Worm (Caenorhabditis elegans) whole organism, L4 larva: ENCODE measurements around the gene wago-4.

Experiments
- D1046.2 ChIP-seq: fragments of 200-800 bp; sonication (Bioruptor generic); IDR thresholded peaks from 2 replicates; pipeline ENCODE4 v1.3.6; 2022; ENCODE audit warnings: missing genetic modification characterization, missing compliant biosample characterization
- F10B5.3 ChIP-seq: sonication (generic microtip); optimal IDR thresholded peaks from 2 replicates; lab custom pipeline; 2016; ENCODE audit warnings: mild to moderate bottlenecking, missing genetic modification characterization, missing compliant biosample characterization
- F26F4.8 ChIP-seq: fragments of 200-800 bp; sonication (Bioruptor generic); conservative IDR thresholded peaks from 2 replicates; pipeline ENCODE4 v1.3.6; 2022; ENCODE audit warnings: missing genetic modification characterization, missing compliant biosample characterization
- Y48G9A.11 ChIP-seq: fragments of 200-800 bp; sonication (Bioruptor generic); IDR thresholded peaks from 2 replicates; pipeline ENCODE4 v1.3.6; 2022; ENCODE audit warnings: missing genetic modification reagents, missing genetic modification characterization, missing compliant biosample characterization
- Y75B8A.6 ChIP-seq: fragments of 200-800 bp; sonication (Bioruptor generic); IDR thresholded peaks from 2 replicates; pipeline ENCODE4 v1.3.6; 2022; ENCODE audit warnings: missing genetic modification reagents, missing genetic modification characterization, missing compliant biosample characterization
- aly-2 ChIP-seq: sonication (generic microtip); optimal IDR thresholded peaks from 2 replicates; lab custom pipeline; 2018; ENCODE audit warnings: missing biosample characterization, missing genetic modification characterization
- ama-1 ChIP-seq: fragments of 150-350 bp; optimal IDR thresholded peaks from 2 replicates; lab custom pipeline; 2014; ENCODE audit warnings: inconsistent platforms, mixed read lengths
- arid-1 ChIP-seq: fragments of 200-800 bp; sonication (Bioruptor generic); conservative IDR thresholded peaks from 2 replicates; pipeline ENCODE4 v1.3.6; 2022; ENCODE audit warnings: missing genetic modification reagents, missing genetic modification characterization, missing compliant biosample characterization
- ceh-20 ChIP-seq: fragments of 200-800 bp; sonication (Bioruptor generic); IDR thresholded peaks from 2 replicates; pipeline ENCODE4 v1.3.6; 2022; ENCODE audit warnings: missing genetic modification reagents, missing genetic modification characterization, missing compliant biosample characterization
- ceh-62 ChIP-seq: sonication (generic microtip); optimal IDR thresholded peaks from 2 replicates; lab custom pipeline; 2017; ENCODE audit warnings: missing biosample characterization, missing genetic modification characterization
- ceh-82 ChIP-seq: sonication (generic microtip); optimal IDR thresholded peaks from 2 replicates; lab custom pipeline; 2017; ENCODE audit warnings: missing biosample characterization, missing genetic modification characterization
- daf-16 ChIP-seq, 3 experiments: sonication (generic microtip); optimal IDR thresholded peaks; 2 replicates each; lab custom pipeline; 2016 to 2017; ENCODE audit warnings: missing genetic modification characterization in 3 of 3, missing genetic modification reagents in 3 of 3, mild to moderate bottlenecking in 2 of 3, missing compliant biosample characterization in 2 of 3, missing biosample characterization in 1 of 3, moderate library complexity in 1 of 3
- dmd-6 ChIP-seq: fragments of 200-800 bp; sonication (Bioruptor generic); IDR thresholded peaks from 2 replicates; pipeline ENCODE4 v1.3.6; 2022; ENCODE audit warnings: missing genetic modification reagents, missing genetic modification characterization, missing compliant biosample characterization
- dpl-1 ChIP-seq: fragments of 150-350 bp; optimal IDR thresholded peaks from 2 replicates; lab custom pipeline; 2014; ENCODE audit warnings: missing biosample characterization, missing genetic modification reagents, missing genetic modification characterization
- dve-1 ChIP-seq: sonication (generic microtip); optimal IDR thresholded peaks from 2 replicates; lab custom pipeline; 2017; ENCODE audit warnings: antibody characterized with exemption, mild to moderate bottlenecking, missing genetic modification characterization, missing compliant biosample characterization; ENCODE audit not compliant: insufficient read depth
- egl-27 ChIP-seq: sonication (generic microtip); optimal IDR thresholded peaks from 3 replicates; lab custom pipeline; 2017; ENCODE audit warnings: missing biosample characterization, missing genetic modification reagents, missing genetic modification characterization
- fkh-10 ChIP-seq: fragments of 150-350 bp; optimal IDR thresholded peaks from 2 replicates; lab custom pipeline; 2014; ENCODE audit warnings: missing biosample characterization, missing genetic modification reagents, missing genetic modification characterization
- hif-1 ChIP-seq, 2 experiments: sonication (generic microtip); optimal IDR thresholded peaks; 2 replicates each; lab custom pipeline; 2016 to 2017; ENCODE audit warnings: missing compliant biosample characterization in 2 of 2, missing genetic modification characterization in 2 of 2, missing genetic modification reagents in 2 of 2, missing genotype in 2 of 2, mild to moderate bottlenecking in 1 of 2
- hlh-11 ChIP-seq: fragments of 200-800 bp; sonication (Bioruptor generic); optimal IDR thresholded peaks from 2 replicates; lab custom pipeline; 2018; ENCODE audit warnings: mild to moderate bottlenecking, missing genetic modification characterization, missing compliant biosample characterization
- lin-1 ChIP-seq: fragments of 200-800 bp; sonication (Bioruptor generic); IDR thresholded peaks from 2 replicates; pipeline ENCODE4 v1.3.6; 2022; ENCODE audit warnings: missing genetic modification reagents, missing genetic modification characterization, missing compliant biosample characterization
- lin-39 ChIP-seq: fragments of 150-350 bp; optimal IDR thresholded peaks from 2 replicates; lab custom pipeline; 2014; ENCODE audit warnings: missing biosample characterization, missing genetic modification reagents, missing genetic modification characterization
- lsy-2 ChIP-seq, 2 experiments: fragments of 150-350 bp in 1 of 2; sonication (generic microtip) in 1 of 2; optimal IDR thresholded peaks; 2 replicates each; lab custom pipeline; 2014 to 2017; ENCODE audit warnings: missing biosample characterization in 2 of 2, missing genetic modification characterization in 2 of 2
- madf-5 ChIP-seq, 2 experiments: fragments of 200-800 bp; sonication (Bioruptor generic); IDR thresholded peaks; 2 replicates each; pipeline ENCODE4 v1.3.6; 2022; ENCODE audit warnings: missing compliant biosample characterization in 2 of 2, missing genetic modification characterization in 2 of 2
- mes-2 ChIP-seq: sonication (generic microtip); optimal IDR thresholded peaks from 2 replicates; lab custom pipeline; 2016; ENCODE audit warnings: missing genotype, mild to moderate bottlenecking, missing genetic modification characterization, missing compliant biosample characterization; ENCODE audit not compliant: poor library complexity, severe bottlenecking
- mxl-2 ChIP-seq: fragments of 200-800 bp; sonication (Bioruptor generic); conservative IDR thresholded peaks from 2 replicates; pipeline ENCODE4 v1.3.6; 2022; ENCODE audit warnings: missing genetic modification reagents, missing genetic modification characterization, missing compliant biosample characterization
- nhr-10 ChIP-seq: fragments of 150-350 bp; optimal IDR thresholded peaks from 2 replicates; lab custom pipeline; 2014; ENCODE audit warnings: missing biosample characterization, missing genetic modification characterization
- nhr-102 ChIP-seq: sonication (generic microtip); optimal IDR thresholded peaks from 2 replicates; lab custom pipeline; 2016; ENCODE audit warnings: mild to moderate bottlenecking, missing genetic modification characterization, moderate library complexity, missing compliant biosample characterization
- nhr-237 ChIP-seq: sonication (generic microtip); optimal IDR thresholded peaks from 2 replicates; lab custom pipeline; 2017; ENCODE audit warnings: missing biosample characterization, missing genetic modification characterization
- nhr-28 ChIP-seq: fragments of 150-350 bp; optimal IDR thresholded peaks from 2 replicates; lab custom pipeline; 2014; ENCODE audit warnings: missing biosample characterization, missing genetic modification characterization
- nhr-6 ChIP-seq: fragments of 150-350 bp; optimal IDR thresholded peaks from 2 replicates; lab custom pipeline; 2014; ENCODE audit warnings: missing biosample characterization, missing genetic modification characterization
- nhr-76 ChIP-seq: fragments of 150-350 bp; optimal IDR thresholded peaks from 2 replicates; lab custom pipeline; 2014; ENCODE audit warnings: missing biosample characterization, missing genetic modification characterization
- php-3 ChIP-seq: fragments of 200-800 bp; sonication (Bioruptor generic); IDR thresholded peaks from 2 replicates; pipeline ENCODE4 v1.3.6; 2022; ENCODE audit warnings: missing genetic modification reagents, missing genetic modification characterization, missing compliant biosample characterization
- pqm-1 ChIP-seq: sonication (generic microtip); optimal IDR thresholded peaks from 2 replicates; lab custom pipeline; 2017; ENCODE audit warnings: missing biosample characterization, missing genetic modification characterization
- rbr-2 ChIP-seq: sonication (generic microtip); optimal IDR thresholded peaks from 2 replicates; lab custom pipeline; 2016; ENCODE audit warnings: missing genotype, missing genetic modification characterization, missing compliant biosample characterization
- set-16 ChIP-seq: fragments of 200-800 bp; sonication (Bioruptor generic); IDR thresholded peaks from 2 replicates; pipeline ENCODE4 v1.3.6; 2022; ENCODE audit warnings: missing genetic modification reagents, missing genetic modification characterization, missing compliant biosample characterization
- skn-1 ChIP-seq: fragments of 150-350 bp; optimal IDR thresholded peaks from 2 replicates; lab custom pipeline; 2014; ENCODE audit warnings: missing biosample characterization, missing genetic modification characterization
- unc-130 ChIP-seq: sonication (generic microtip); optimal IDR thresholded peaks from 2 replicates; lab custom pipeline; 2016; ENCODE audit warnings: missing genetic modification reagents, missing genetic modification characterization, missing compliant biosample characterization
- zip-2 ChIP-seq: fragments of 150-350 bp; optimal IDR thresholded peaks from 2 replicates; lab custom pipeline; 2014; ENCODE audit warnings: missing biosample characterization, missing genetic modification characterization
- ztf-11 ChIP-seq: fragments of 150-350 bp; optimal IDR thresholded peaks from 2 replicates; lab custom pipeline; 2014; ENCODE audit warnings: missing biosample characterization, missing genetic modification characterization

Gene wago-4

DNA sequence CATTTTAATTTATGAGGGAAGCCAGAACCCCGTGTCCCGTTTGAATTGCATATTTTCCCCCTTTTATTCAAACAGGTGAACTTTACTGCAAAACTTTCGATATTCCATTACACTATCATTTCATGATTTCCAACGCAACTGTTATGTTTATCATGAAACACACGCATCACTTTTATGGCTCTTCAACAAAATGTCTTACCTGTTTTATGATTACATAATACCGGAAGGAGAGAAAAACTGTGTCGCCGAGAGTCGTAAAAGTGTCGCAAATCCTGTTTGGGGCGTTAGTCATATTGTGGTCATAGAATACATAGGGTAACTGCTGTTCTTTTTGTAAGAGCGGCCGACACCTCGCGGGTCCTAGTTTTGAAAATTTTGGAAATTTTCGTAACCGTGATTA, 26.9 kb upstream of the wago-4 start (continued):
- TF ChIP-seq D1046.2 (no peak), lsy-2 (tag; optimal IDR thresholded peaks at IDR 0.05; lab: Kevin White, UChicago) (no peak), mes-2 (tag; lab: Kevin White, UChicago) (no peak), zip-2 (tag; lab: Kevin White, UChicago) (no peak), hif-1 (tag; optimal IDR thresholded peaks at IDR 0.05; lab: Kevin White, UChicago) (no peak), unc-130 (no peak), nhr-76 (no peak), nhr-102 (peak; percentile 56), hlh-11 (tag; lab: Kevin White, UChicago) (peak; percentile 27), rbr-2 (tag; lab: Kevin White, UChicago) (no peak), set-16 (GFP tag; lab: Robert Waterston, UW) (no peak), lin-39 (tag; lab: Kevin White, UChicago) (no peak), F26F4.8 (GFP tag; lab: Robert Waterston, UW) (no peak), arid-1 (GFP tag; lab: Robert Waterston, UW) (no peak), dpl-1 (GFP tag; lab: Kevin White, UChicago) (no peak), lin-1 (GFP tag; lab: Robert Waterston, UW) (no peak), egl-27 (no peak), Y48G9A.11 (GFP tag; lab: Robert Waterston, UW) (no peak), fkh-10 (GFP tag; lab: Kevin White, UChicago) (no peak), nhr-237 (tag; lab: Kevin White, UChicago) (no peak), nhr-6 (tag; lab: Kevin White, UChicago) (no peak), madf-5 (GFP tag; IDR thresholded peaks at IDR 0.05; lab: Robert Waterston, UW) (no peak), nhr-10 (tag; lab: Kevin White, UChicago) (no peak), ceh-82 (tag; lab: Kevin White, UChicago) (no peak), nhr-28 (peak; percentile 74), ceh-62 (tag; lab: Kevin White, UChicago) (no peak), skn-1 (tag; lab: Kevin White, UChicago) (no peak), ama-1 (lab: Kevin White, UChicago) (no peak), mxl-2 (no peak)

DNA sequence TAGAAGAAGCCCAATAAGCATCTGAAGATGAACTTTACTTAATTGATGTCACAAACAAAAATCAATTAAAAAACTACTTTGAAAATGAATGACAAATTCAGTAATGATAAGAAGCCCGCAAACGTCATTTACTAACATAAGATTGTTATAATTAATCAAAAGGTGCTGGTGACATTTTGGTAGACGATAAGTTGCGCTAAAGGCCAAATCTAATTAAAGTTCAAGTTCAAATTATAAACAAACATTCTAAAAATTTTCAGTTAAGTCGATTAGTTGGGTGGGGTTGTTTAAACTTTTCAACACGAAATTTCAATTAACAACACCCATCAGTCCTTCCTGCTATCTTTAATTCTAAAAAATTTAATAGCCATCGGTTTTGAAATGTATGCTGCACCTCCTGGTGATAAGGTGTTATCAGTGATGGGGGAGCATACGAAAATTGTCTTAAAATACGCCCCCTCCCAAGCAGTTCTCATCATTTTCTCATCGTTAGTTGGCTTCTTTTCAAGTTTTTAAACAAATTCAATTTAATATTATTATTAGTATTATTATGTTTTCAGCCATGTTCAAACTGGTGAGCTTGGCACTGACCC, 24.2 kb upstream of the wago-4 start, which contains the start of the genes clec-62 and clec-63:
TSS of gene clec-62 (minus strand) at position 51 of the 593 bp plus-strand sequence.
TSS of gene clec-63 (plus strand) at position 561 of the 593 bp plus-strand sequence.
- TF ChIP-seq Y75B8A.6, result no peak
- TF ChIP-seq nhr-6 (tag; lab: Kevin White, UChicago), result no peak
- TF ChIP-seq nhr-28, result peak; percentile 73
- TF ChIP-seq hlh-11 (tag; lab: Kevin White, UChicago), result peak; percentile 41
- peak; percentile 61 for TF ChIP-seq dmd-6 (GFP tag; lab: Robert Waterston, UW)
- peak; percentile 64 for TF ChIP-seq dve-1 (tag; lab: Kevin White, UChicago)
- peak; percentile 95 for TF ChIP-seq pqm-1 (tag; lab: Kevin White, UChicago)
- TF ChIP-seq php-3 (GFP tag; lab: Robert Waterston, UW), result peak; percentile 56
- no peak for TF ChIP-seq daf-16 (GFP tag; optimal IDR thresholded peaks at IDR 0.05; lab: Kevin White, UChicago)
- TF ChIP-seq daf-16 (tag; optimal IDR thresholded peaks at IDR 0.05; lab: Kevin White, UChicago), result peak; percentile 69
- TF ChIP-seq, all 104 proteins: peak for 7

DNA sequence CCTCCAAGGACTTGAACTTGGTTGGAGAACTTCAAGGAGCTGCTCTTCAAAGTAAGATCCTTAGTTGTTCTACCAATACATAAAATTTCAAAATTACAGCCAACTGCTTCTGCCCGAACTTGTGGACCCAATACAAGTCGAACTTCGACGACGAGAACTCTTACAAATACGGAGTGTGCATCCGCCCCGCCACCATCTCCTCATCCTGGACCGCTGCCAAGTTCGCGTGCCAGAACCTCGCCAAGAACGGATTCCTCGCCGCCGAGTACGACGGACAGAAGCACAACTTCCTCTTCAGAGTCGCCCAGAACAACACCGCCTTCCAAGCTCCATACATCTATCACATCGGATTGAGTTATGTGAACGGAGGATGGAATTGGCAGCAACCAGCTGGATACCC, 22.7 kb upstream of the wago-4 start:
- no peak for TF ChIP-seq rbr-2 (tag; lab: Kevin White, UChicago)
- TF ChIP-seq F10B5.3 (tag; lab: Kevin White, UChicago), result no peak
- no peak for TF ChIP-seq ceh-20
- no peak for TF ChIP-seq aly-2
- TF ChIP-seq set-16 (GFP tag; lab: Robert Waterston, UW), result peak; percentile 56
- TF ChIP-seq ztf-11 (tag; lab: Kevin White, UChicago), result no peak
- TF ChIP-seq, all 104 proteins: peak for 1
